Fruit fly (Drosophila melanogaster) whole organism, embryonic: ENCODE measurements around the gene Gdh.

Source experiments
- Awh ChIP-seq: fragments of 200-800 bp; sonication (Bioruptor generic); IDR thresholded peaks from 2 replicates; pipeline ENCODE4, ENCODE4 v1.3.6; 2022; ENCODE audit warnings: missing biosample characterization, missing genetic modification characterization
- CG10366 ChIP-seq: fragments of 200-800 bp; sonication (Bioruptor generic); IDR thresholded peaks from 2 replicates; pipeline ENCODE4 v1.3.6; 2022; ENCODE audit warnings: missing biosample characterization, missing genetic modification characterization
- CG10543 ChIP-seq: fragments of 200-800 bp; sonication (Bioruptor generic); optimal IDR thresholded peaks from 3 replicates; lab custom pipeline; 2017; ENCODE audit warnings: missing biosample characterization, mild to moderate bottlenecking, missing genetic modification characterization, moderate library complexity
- CG11456 ChIP-seq: fragments of 200-800 bp; sonication (Bioruptor generic); IDR thresholded peaks from 3 replicates; pipeline ENCODE4 v1.3.6; 2022; ENCODE audit warnings: missing biosample characterization, missing genetic modification characterization
- CG11504 ChIP-seq: fragments of 200-800 bp; sonication (Bioruptor generic); optimal IDR thresholded peaks from 3 replicates; lab custom pipeline; 2019; ENCODE audit warnings: missing biosample characterization, mild to moderate bottlenecking, missing genetic modification characterization, moderate library complexity
- CG11696 ChIP-seq: fragments of 200-800 bp; sonication (Bioruptor generic); IDR thresholded peaks from 2 replicates; pipeline ENCODE4 v1.3.6; 2022; ENCODE audit warnings: missing biosample characterization, missing genetic modification characterization
- CG12071 ChIP-seq: fragments of 200-800 bp; sonication (Bioruptor generic); optimal IDR thresholded peaks from 3 replicates; lab custom pipeline; 2018; ENCODE audit warnings: missing biosample characterization, mild to moderate bottlenecking, missing genetic modification characterization
- CG15011 ChIP-seq: fragments of 200-800 bp; sonication (Bioruptor generic); optimal IDR thresholded peaks from 3 replicates; lab custom pipeline; 2018; ENCODE audit warnings: missing biosample characterization, mild to moderate bottlenecking, missing genetic modification characterization
- CG17568 ChIP-seq: fragments of 200-800 bp; sonication (Bioruptor generic); optimal IDR thresholded peaks from 2 replicates; lab custom pipeline; 2018; ENCODE audit warnings: missing biosample characterization, mild to moderate bottlenecking, missing genetic modification characterization, moderate library complexity
- CG30431 ChIP-seq: fragments of 200-800 bp; sonication (Bioruptor generic); optimal IDR thresholded peaks from 2 replicates; lab custom pipeline; 2017; ENCODE audit warnings: missing biosample characterization, missing genetic modification characterization
- CG32767 ChIP-seq: fragments of 200-800 bp; sonication (Bioruptor generic); IDR thresholded peaks from 2 replicates; pipeline ENCODE4 v1.3.6; 2022; ENCODE audit warnings: missing biosample characterization, missing genetic modification characterization
- CG3995 ChIP-seq: fragments of 200-800 bp; sonication (Bioruptor generic); optimal IDR thresholded peaks from 3 replicates; lab custom pipeline; 2016; ENCODE audit warnings: missing biosample characterization, missing genetic modification characterization
- CG4282 ChIP-seq: fragments of 200-800 bp; sonication (Bioruptor generic); optimal IDR thresholded peaks from 2 replicates; lab custom pipeline; 2016; ENCODE audit warnings: missing biosample characterization, missing genetic modification characterization
- CG43689 ChIP-seq: fragments of 200-800 bp; sonication (Bioruptor generic); IDR thresholded peaks from 2 replicates; pipeline ENCODE4 v1.3.6; 2022; ENCODE audit warnings: missing biosample characterization, missing genetic modification characterization
- CG6175 ChIP-seq: fragments of 200-800 bp; sonication (Bioruptor generic); IDR thresholded peaks from 3 replicates; pipeline ENCODE4 v1.3.6; 2022; ENCODE audit warnings: missing biosample characterization, missing genetic modification characterization
- CG6654 ChIP-seq: fragments of 200-800 bp; sonication (Bioruptor generic); optimal IDR thresholded peaks from 2 replicates; lab custom pipeline; 2017; ENCODE audit warnings: missing biosample characterization, mild to moderate bottlenecking, missing genetic modification characterization
- CG6689 ChIP-seq: fragments of 200-800 bp; sonication (Bioruptor generic); IDR thresholded peaks from 2 replicates; pipeline ENCODE4 v1.3.6; 2022; ENCODE audit warnings: missing biosample characterization, missing genetic modification characterization
- CG8765 ChIP-seq: fragments of 200-800 bp; sonication (Bioruptor generic); IDR thresholded peaks from 2 replicates; pipeline ENCODE4 v1.3.6; 2022; ENCODE audit warnings: missing biosample characterization, missing genetic modification characterization
- Camta ChIP-seq: fragments of 200-800 bp; sonication (Bioruptor generic); optimal IDR thresholded peaks from 2 replicates; lab custom pipeline; 2016; ENCODE audit warnings: missing biosample characterization, missing genetic modification characterization
- Chrac-16 ChIP-seq: fragments of 200-800 bp; sonication (Bioruptor generic); optimal IDR thresholded peaks from 3 replicates; lab custom pipeline; 2016; ENCODE audit warnings: missing biosample characterization, missing genetic modification characterization
- CkIIα-i1 ChIP-seq: fragments of 200-800 bp; sonication (Bioruptor generic); IDR thresholded peaks from 2 replicates; pipeline ENCODE4 v1.3.6; 2022; ENCODE audit warnings: missing biosample characterization, missing genetic modification characterization
- Dip2 ChIP-seq: fragments of 200-800 bp; sonication (Bioruptor generic); IDR thresholded peaks from 2 replicates; pipeline ENCODE4 v1.3.6; 2022; ENCODE audit warnings: missing biosample characterization, missing genetic modification characterization
- HLHmδ ChIP-seq: fragments of 200-800 bp; sonication (Bioruptor generic); optimal IDR thresholded peaks from 2 replicates; lab custom pipeline; 2018; ENCODE audit warnings: missing biosample characterization, mild to moderate bottlenecking, missing genetic modification characterization, moderate library complexity
- Hr3 ChIP-seq: fragments of 200-800 bp; sonication (Bioruptor generic); optimal IDR thresholded peaks from 3 replicates; lab custom pipeline; 2016; ENCODE audit warnings: missing biosample characterization, missing genetic modification characterization
- MESR4 ChIP-seq: fragments of 200-800 bp; sonication (Bioruptor generic); optimal IDR thresholded peaks from 2 replicates; lab custom pipeline; 2018; ENCODE audit warnings: missing biosample characterization, mild to moderate bottlenecking, missing genetic modification characterization, moderate library complexity
- Myb ChIP-seq: fragments of 200-800 bp; sonication (Bioruptor generic); optimal IDR thresholded peaks from 2 replicates; lab custom pipeline; 2016; ENCODE audit warnings: missing biosample characterization, missing genetic modification characterization
- Side ChIP-seq: fragments of 200-800 bp; sonication (Bioruptor generic); optimal IDR thresholded peaks from 2 replicates; lab custom pipeline; 2016; ENCODE audit warnings: missing biosample characterization, missing genetic modification characterization
- Sox100B ChIP-seq: fragments of 200-800 bp; sonication (Bioruptor generic); optimal IDR thresholded peaks from 3 replicates; lab custom pipeline; 2018; ENCODE audit warnings: missing biosample characterization, mild to moderate bottlenecking, missing genetic modification characterization
- Sox102F ChIP-seq: fragments of 200-800 bp; sonication (Bioruptor generic); optimal IDR thresholded peaks from 2 replicates; lab custom pipeline; 2018; ENCODE audit warnings: missing biosample characterization, mild to moderate bottlenecking, missing genetic modification characterization, moderate library complexity
- ato ChIP-seq: fragments of 200-800 bp; sonication (Bioruptor generic); IDR thresholded peaks from 2 replicates; pipeline ENCODE4 v1.3.6; 2022; ENCODE audit warnings: missing biosample characterization, missing genetic modification characterization; ENCODE audit not compliant: partially characterized antibody
- az2 ChIP-seq: fragments of 200-800 bp; sonication (Bioruptor generic); optimal IDR thresholded peaks from 3 replicates; lab custom pipeline; 2016; ENCODE audit warnings: missing biosample characterization, missing genetic modification characterization
- cato ChIP-seq: fragments of 200-800 bp; sonication (Bioruptor generic); optimal IDR thresholded peaks from 2 replicates; lab custom pipeline; 2016; ENCODE audit warnings: missing biosample characterization, missing genetic modification characterization, borderline replicate concordance
- dmrt99B ChIP-seq: fragments of 200-800 bp; sonication (Bioruptor generic); optimal IDR thresholded peaks from 2 replicates; lab custom pipeline; 2018; ENCODE audit warnings: missing biosample characterization, mild to moderate bottlenecking, missing genetic modification characterization, moderate library complexity
- en ChIP-seq: fragments of 200-800 bp; sonication (Bioruptor generic); optimal IDR thresholded peaks from 2 replicates; lab custom pipeline; 2016; ENCODE audit warnings: missing biosample characterization, missing genetic modification characterization
- ewg ChIP-seq: fragments of 200-800 bp; sonication (Bioruptor generic); optimal IDR thresholded peaks from 3 replicates; lab custom pipeline; 2017; ENCODE audit warnings: mild to moderate bottlenecking, missing biosample characterization, missing genetic modification reagents, missing genetic modification characterization
- grn ChIP-seq: fragments of 200-800 bp; sonication (Bioruptor generic); optimal IDR thresholded peaks from 3 replicates; lab custom pipeline; 2017; ENCODE audit warnings: missing biosample characterization, missing genetic modification characterization
- gsb ChIP-seq: fragments of 200-800 bp; sonication (Bioruptor generic); IDR thresholded peaks from 2 replicates; pipeline ENCODE4 v1.3.6; 2022; ENCODE audit warnings: missing biosample characterization, missing genetic modification characterization
- inv ChIP-seq: fragments of 200-800 bp; sonication (Bioruptor generic); IDR thresholded peaks from 2 replicates; pipeline ENCODE4 v1.3.6; 2022; ENCODE audit warnings: missing biosample characterization, missing genetic modification characterization; ENCODE audit not compliant: partially characterized antibody
- lab ChIP-seq: fragments of 200-800 bp; sonication (Bioruptor generic); optimal IDR thresholded peaks from 3 replicates; lab custom pipeline; 2017; ENCODE audit warnings: missing biosample characterization, missing genetic modification characterization, mild to moderate bottlenecking, moderate library complexity, missing genetic modification reagents
- nau ChIP-seq: fragments of 200-800 bp; sonication (Bioruptor generic); optimal IDR thresholded peaks from 3 replicates; lab custom pipeline; 2017; ENCODE audit warnings: missing biosample characterization, mild to moderate bottlenecking, missing genetic modification characterization, missing genetic modification reagents
- pho ChIP-seq: fragments of 200-800 bp; sonication (Bioruptor generic); optimal IDR thresholded peaks from 2 replicates; lab custom pipeline; 2016; ENCODE audit warnings: missing biosample characterization, missing genetic modification characterization
- pnt ChIP-seq: fragments of 200-800 bp; sonication (Bioruptor generic); optimal IDR thresholded peaks from 3 replicates; lab custom pipeline; 2016; ENCODE audit warnings: missing biosample characterization, missing genetic modification characterization
- schlank ChIP-seq: fragments of 200-800 bp; sonication (Bioruptor generic); optimal IDR thresholded peaks from 2 replicates; lab custom pipeline; 2018; ENCODE audit warnings: missing biosample characterization, mild to moderate bottlenecking, missing genetic modification characterization
- sd ChIP-seq: fragments of 200-800 bp; sonication (Bioruptor generic); optimal IDR thresholded peaks from 3 replicates; lab custom pipeline; 2018; ENCODE audit warnings: missing biosample characterization, mild to moderate bottlenecking, missing genetic modification characterization, moderate library complexity
- seq ChIP-seq: fragments of 200-800 bp; sonication (Bioruptor generic); IDR thresholded peaks from 2 replicates; pipeline ENCODE4 v1.3.6; 2022; ENCODE audit warnings: missing biosample characterization, missing genetic modification characterization
- shn ChIP-seq: fragments of 200-800 bp; sonication (Bioruptor generic); optimal IDR thresholded peaks from 3 replicates; lab custom pipeline; 2016; ENCODE audit warnings: missing biosample characterization, missing genetic modification characterization
- so ChIP-seq: fragments of 200-800 bp; sonication (Bioruptor generic); IDR thresholded peaks from 3 replicates; pipeline ENCODE4 v1.3.6; 2022; ENCODE audit warnings: missing biosample characterization, missing genetic modification characterization
- ssp ChIP-seq: fragments of 200-800 bp; sonication (Bioruptor generic); IDR thresholded peaks from 2 replicates; pipeline ENCODE4 v1.3.6; 2022; ENCODE audit warnings: missing biosample characterization, missing genetic modification characterization
- tin ChIP-seq: fragments of 200-800 bp; sonication (Bioruptor generic); optimal IDR thresholded peaks from 3 replicates; lab custom pipeline; 2016; ENCODE audit warnings: missing biosample characterization, missing genetic modification characterization
- z ChIP-seq: fragments of 200-800 bp; sonication (Bioruptor generic); IDR thresholded peaks from 3 replicates; pipeline ENCODE4 v1.3.6; 2022; ENCODE audit warnings: missing biosample characterization, missing genetic modification characterization

Gdh gene

DNA sequence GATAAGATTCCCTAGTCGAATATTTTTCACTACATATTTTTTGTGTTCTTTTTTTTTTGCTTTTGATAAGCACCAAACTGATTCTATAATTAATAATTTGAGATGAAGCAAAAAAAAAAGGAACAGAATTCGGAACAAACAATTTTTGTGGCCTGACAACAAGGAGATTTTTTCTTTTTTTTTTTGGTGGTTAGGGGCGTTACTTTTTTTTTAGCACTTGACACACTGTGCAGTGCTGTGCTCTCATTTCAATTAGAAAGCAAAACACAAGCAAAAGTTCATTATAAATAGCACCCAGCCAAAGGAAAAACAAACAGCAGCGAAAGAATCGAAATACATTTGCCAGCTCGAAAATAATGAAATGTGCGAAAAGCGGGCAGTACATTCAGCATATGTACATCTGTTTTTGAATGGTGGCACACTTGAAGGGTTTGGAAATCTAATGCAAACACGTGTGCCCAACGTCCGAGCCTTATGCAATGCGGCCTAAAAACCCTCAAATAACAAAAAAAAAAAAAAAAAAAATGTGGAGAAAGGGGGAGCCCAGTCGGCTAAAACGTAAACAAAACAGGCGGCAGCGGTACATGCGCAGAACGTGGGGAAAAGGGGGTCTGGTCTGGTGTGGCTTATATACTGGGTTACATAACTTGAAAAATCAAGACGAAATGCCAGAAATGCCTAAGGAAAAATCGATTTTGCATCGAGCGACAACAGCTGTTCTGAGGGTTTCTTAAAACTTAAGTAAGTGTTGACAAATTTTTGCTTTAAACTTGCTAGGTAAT is 1.1 kb downstream of the Gdh start (continued):
- TF ChIP-seq en (no peak), cato (GFP tag; lab: Kevin White, UChicago) (no peak), nau (GFP tag; lab: Kevin White, UChicago) (peak; percentile 7), pnt (peak; percentile 16), CG11504 (tag; lab: Kevin White, UChicago) (peak; percentile 38), Sox102F (peak; percentile 50), CG6689 (peak; percentile 66), CG30431 (GFP tag; lab: Kevin White, UChicago) (no peak), dmrt99B (tag; lab: Kevin White, UChicago) (peak; percentile 61), shn (GFP tag; lab: Kevin White, UChicago) (no peak), seq (GFP tag; lab: Robert Waterston, UW) (peak; percentile 29; the same call in 1 of the 2 replicates), CG3995 (GFP tag; lab: Kevin White, UChicago) (no peak), CG10543 (GFP tag; lab: Kevin White, UChicago) (no peak), CG12071 (no peak), CG32767 (GFP tag; lab: Robert Waterston, UW) (no peak), Awh (GFP tag; lab: Robert Waterston, UW) (no peak; the same call in 1 of the 2 replicates), inv (GFP tag; lab: Robert Waterston, UW) (no peak), CG17568 (GFP tag; lab: Kevin White, UChicago) (no peak), grn (no peak), CkIIα-i1 (GFP tag; lab: Robert Waterston, UW) (no peak), Chrac-16 (GFP tag; lab: Kevin White, UChicago) (peak; percentile 1), tin (GFP tag; lab: Kevin White, UChicago) (peak; percentile 11), sd (tag; lab: Kevin White, UChicago) (no peak), lab (GFP tag; lab: Kevin White, UChicago) (peak; percentile 54), ewg (GFP tag; lab: Kevin White, UChicago) (peak; percentile 3), schlank (tag; lab: Kevin White, UChicago) (no peak), CG6654 (GFP tag; lab: Kevin White, UChicago) (no peak), HLHmδ (GFP tag; lab: Kevin White, UChicago) (no peak), CG43689 (GFP tag; lab: Robert Waterston, UW) (no peak), CG15011 (GFP tag; lab: Kevin White, UChicago) (no peak), Side (peak; percentile 13), CG4282 (GFP tag; lab: Kevin White, UChicago) (no peak), CG10366 (no peak), az2 (GFP tag; lab: Kevin White, UChicago) (peak; percentile 26), CG6175 (GFP tag; lab: Robert Waterston, UW) (0 out of 3 replicates have a peak, but pooled peaks have one; percentile 22), Dip2 (no peak), Sox100B (peak; percentile 32), Camta (GFP tag; lab: Kevin White, UChicago) (no peak), z (no peak), pho (GFP tag; lab: Kevin White, UChicago) (peak; percentile 24), ato (GFP tag; lab: Robert Waterston, UW) (no peak), Hr3 (GFP tag; lab: Kevin White, UChicago) (peak; percentile 26), ssp (GFP tag; lab: Robert Waterston, UW) (no peak), Myb (GFP tag; lab: Kevin White, UChicago) (peak; percentile 23), CG8765 (GFP tag; lab: Robert Waterston, UW) (no peak), MESR4 (GFP tag; lab: Kevin White, UChicago) (no peak), CG11696 (GFP tag; lab: Robert Waterston, UW) (no peak), CG11456 (GFP tag; lab: Robert Waterston, UW) (0 out of 3 replicates have a peak, but pooled peaks have one; percentile 29), gsb (no peak), so (GFP tag; lab: Robert Waterston, UW) (no peak)
